Worm (Caenorhabditis elegans) whole organism, late embryonic: ENCODE data around the gene F47G3.3.

Experiments used
- C08G9.2 ChIP-seq: sonication (generic microtip); optimal IDR thresholded peaks from 2 replicates; lab custom pipeline; 2016; ENCODE audit warnings: mild to moderate bottlenecking, missing genetic modification characterization, moderate library complexity, missing compliant biosample characterization
- C38D4.7 ChIP-seq: fragments of 200-800 bp; sonication (Bioruptor generic); optimal IDR thresholded peaks from 2 replicates; lab custom pipeline; 2018; ENCODE audit warnings: mild to moderate bottlenecking, missing genetic modification characterization, moderate library complexity, missing compliant biosample characterization
- F13H6.1 ChIP-seq: sonication (generic microtip); optimal IDR thresholded peaks from 2 replicates; lab custom pipeline; 2016; ENCODE audit warnings: missing genetic modification characterization, missing compliant biosample characterization
- K02D7.2 ChIP-seq: sonication (generic microtip); optimal IDR thresholded peaks from 2 replicates; lab custom pipeline; 2017; ENCODE audit warnings: mild to moderate bottlenecking, missing genetic modification characterization, missing compliant biosample characterization
- K09A11.1 ChIP-seq: sonication (generic microtip); optimal IDR thresholded peaks from 2 replicates; lab custom pipeline; 2017; ENCODE audit warnings: antibody characterized with exemption, mild to moderate bottlenecking, missing genetic modification characterization, missing compliant biosample characterization; ENCODE audit not compliant: insufficient read depth
- ama-1 ChIP-seq: fragments of 150-350 bp; optimal IDR thresholded peaks from 2 replicates; lab custom pipeline; 2014
- ceh-18 ChIP-seq: sonication (generic microtip); optimal IDR thresholded peaks from 2 replicates; lab custom pipeline; 2016; ENCODE audit warnings: missing genetic modification characterization, missing compliant biosample characterization
- ceh-2 ChIP-seq: sonication (generic microtip); optimal IDR thresholded peaks from 2 replicates; lab custom pipeline; 2016; ENCODE audit warnings: missing genotype, missing genetic modification characterization, missing compliant biosample characterization
- ceh-22 ChIP-seq: sonication (generic microtip); optimal IDR thresholded peaks from 2 replicates; lab custom pipeline; 2017; ENCODE audit warnings: missing biosample characterization, missing genetic modification characterization
- ceh-24 ChIP-seq: sonication (generic microtip); optimal IDR thresholded peaks from 2 replicates; lab custom pipeline; 2016; ENCODE audit warnings: mild to moderate bottlenecking, missing genetic modification characterization, missing compliant biosample characterization
- ceh-30 ChIP-seq: fragments of 150-350 bp; optimal IDR thresholded peaks from 2 replicates; lab custom pipeline; 2014; ENCODE audit warnings: missing biosample characterization, missing genetic modification characterization
- ceh-31 ChIP-seq: sonication (generic microtip); optimal IDR thresholded peaks from 2 replicates; lab custom pipeline; 2016; ENCODE audit warnings: missing genetic modification characterization, missing compliant biosample characterization
- ceh-45 ChIP-seq: fragments of 200-800 bp; sonication (Bioruptor generic); IDR thresholded peaks from 2 replicates; pipeline ENCODE4 v1.3.6; 2022; ENCODE audit warnings: missing genetic modification reagents, missing genetic modification characterization, missing compliant biosample characterization
- ceh-6 ChIP-seq: fragments of 200-800 bp; sonication (Bioruptor generic); optimal IDR thresholded peaks from 2 replicates; lab custom pipeline; 2018; ENCODE audit warnings: mild to moderate bottlenecking, missing genetic modification characterization, missing compliant biosample characterization
- ceh-9 ChIP-seq: sonication (generic microtip); optimal IDR thresholded peaks from 2 replicates; lab custom pipeline; 2016; ENCODE audit warnings: mild to moderate bottlenecking, missing genetic modification characterization, inconsistent platforms, missing compliant biosample characterization
- elt-2 ChIP-seq: sonication (generic microtip); optimal IDR thresholded peaks from 2 replicates; lab custom pipeline; 2016; ENCODE audit warnings: missing genetic modification reagents, missing genetic modification characterization, missing compliant biosample characterization
- elt-4 ChIP-seq: sonication (generic microtip); optimal IDR thresholded peaks from 2 replicates; lab custom pipeline; 2016; ENCODE audit warnings: missing genetic modification characterization, missing compliant biosample characterization
- ets-4 ChIP-seq: sonication (generic microtip); optimal IDR thresholded peaks from 2 replicates; lab custom pipeline; 2016; ENCODE audit warnings: missing genetic modification characterization, missing compliant biosample characterization
- eyg-1 ChIP-seq: sonication (generic microtip); optimal IDR thresholded peaks from 2 replicates; lab custom pipeline; 2016; ENCODE audit warnings: missing genotype, missing genetic modification characterization, missing compliant biosample characterization
- fax-1 ChIP-seq: sonication (generic microtip); optimal IDR thresholded peaks from 2 replicates; lab custom pipeline; 2016; ENCODE audit warnings: missing genotype, missing genetic modification characterization, missing compliant biosample characterization
- fkh-10 ChIP-seq: fragments of 150-350 bp; optimal IDR thresholded peaks from 2 replicates; lab custom pipeline; 2014; ENCODE audit warnings: missing biosample characterization, missing genetic modification reagents, missing genetic modification characterization
- fkh-6 ChIP-seq: sonication (generic microtip); optimal IDR thresholded peaks from 2 replicates; lab custom pipeline; 2016; ENCODE audit warnings: missing genetic modification characterization, missing compliant biosample characterization
- gmeb-2 ChIP-seq: sonication (generic microtip); optimal IDR thresholded peaks from 2 replicates; lab custom pipeline; 2016; ENCODE audit warnings: missing genetic modification characterization, inconsistent platforms, missing compliant biosample characterization
- hlh-6 ChIP-seq: sonication (generic microtip); optimal IDR thresholded peaks from 2 replicates; lab custom pipeline; 2016; ENCODE audit warnings: missing genotype, missing genetic modification characterization, missing compliant biosample characterization
- lim-6 ChIP-seq: sonication (generic microtip); optimal IDR thresholded peaks from 2 replicates; lab custom pipeline; 2016; ENCODE audit warnings: missing genetic modification characterization, missing compliant biosample characterization
- lin-11 ChIP-seq: fragments of 200-800 bp; sonication (Bioruptor generic); optimal IDR thresholded peaks from 2 replicates; lab custom pipeline; 2018; ENCODE audit warnings: mild to moderate bottlenecking, missing genetic modification characterization, missing compliant biosample characterization
- madf-2 ChIP-seq: sonication (generic microtip); optimal IDR thresholded peaks from 2 replicates; lab custom pipeline; 2017; ENCODE audit warnings: missing genetic modification characterization, missing compliant biosample characterization
- mec-3 ChIP-seq: sonication (generic microtip); optimal IDR thresholded peaks from 2 replicates; lab custom pipeline; 2016; ENCODE audit warnings: borderline replicate concordance, missing genetic modification characterization, missing compliant biosample characterization
- nfya-1 ChIP-seq: sonication (generic microtip); optimal IDR thresholded peaks from 2 replicates; lab custom pipeline; 2017; ENCODE audit warnings: missing genetic modification characterization, mild to moderate bottlenecking, missing compliant biosample characterization, antibody characterized with exemption, moderate library complexity
- nhr-11 ChIP-seq: fragments of 150-350 bp; optimal IDR thresholded peaks from 2 replicates; lab custom pipeline; 2014; ENCODE audit warnings: missing biosample characterization, missing genetic modification characterization
- npax-4 ChIP-seq: sonication (generic microtip); optimal IDR thresholded peaks from 2 replicates; lab custom pipeline; 2016; ENCODE audit warnings: missing genetic modification characterization, missing compliant biosample characterization
- pag-3 ChIP-seq: sonication (generic microtip); optimal IDR thresholded peaks from 2 replicates; lab custom pipeline; 2016; ENCODE audit warnings: missing compliant biosample characterization, missing genetic modification characterization, borderline replicate concordance
- pha-4 ChIP-seq: fragments of 150-350 bp; optimal IDR thresholded peaks from 2 replicates; lab custom pipeline; 2018; ENCODE audit warnings: missing biosample characterization, missing genetic modification reagents, missing genetic modification characterization
- pqm-1 ChIP-seq: sonication (generic microtip); optimal IDR thresholded peaks from 2 replicates; lab custom pipeline; 2016; ENCODE audit warnings: missing genetic modification characterization, missing compliant biosample characterization
- ref-2 ChIP-seq: sonication (generic microtip); optimal IDR thresholded peaks from 2 replicates; lab custom pipeline; 2016; ENCODE audit warnings: missing genetic modification characterization, missing compliant biosample characterization
- rnt-1 ChIP-seq: sonication (generic microtip); optimal IDR thresholded peaks from 2 replicates; lab custom pipeline; 2016; ENCODE audit warnings: missing genetic modification characterization, missing compliant biosample characterization
- sdc-2 ChIP-seq: sonication (generic microtip); optimal IDR thresholded peaks from 2 replicates; lab custom pipeline; 2016; ENCODE audit warnings: missing genotype, missing genetic modification characterization, missing compliant biosample characterization
- sox-2 ChIP-seq: fragments of 200-800 bp; sonication (Bioruptor generic); IDR thresholded peaks from 2 replicates; pipeline ENCODE4 v1.3.6; 2022; ENCODE audit warnings: missing genetic modification reagents, missing genetic modification characterization, missing compliant biosample characterization
- sox-4 ChIP-seq: sonication (generic microtip); optimal IDR thresholded peaks from 2 replicates; lab custom pipeline; 2017; ENCODE audit warnings: mild to moderate bottlenecking, missing genetic modification characterization, inconsistent platforms, missing compliant biosample characterization
- syd-9 ChIP-seq: sonication (generic microtip); optimal IDR thresholded peaks from 2 replicates; lab custom pipeline; 2016; ENCODE audit warnings: mild to moderate bottlenecking, missing genetic modification characterization, moderate library complexity, missing compliant biosample characterization
- tbx-2 ChIP-seq: sonication (generic microtip); optimal IDR thresholded peaks from 2 replicates; lab custom pipeline; 2016; ENCODE audit warnings: missing genetic modification characterization, missing compliant biosample characterization
- tbx-7 ChIP-seq: sonication (generic microtip); optimal IDR thresholded peaks from 2 replicates; lab custom pipeline; 2016; ENCODE audit warnings: missing genotype, missing genetic modification characterization, missing compliant biosample characterization
- ttx-3 ChIP-seq: sonication (generic microtip); optimal IDR thresholded peaks from 2 replicates; lab custom pipeline; 2016; ENCODE audit warnings: missing genetic modification reagents, missing genetic modification characterization, missing compliant biosample characterization
- unc-3 ChIP-seq, 2 experiments: fragments of 200-800 bp in 1 of 2; sonication (Bioruptor generic) in 1 of 2; sonication (generic microtip) in 1 of 2; conservative IDR thresholded peaks in 1 of 2; optimal IDR thresholded peaks in 1 of 2; 2 replicates each; pipeline versions ENCODE4 v1.3.6 to Lab custom; 2016 to 2022; ENCODE audit warnings: missing compliant biosample characterization in 2 of 2, missing genetic modification characterization in 2 of 2, missing genetic modification reagents in 1 of 2
- unc-42 ChIP-seq: sonication (generic microtip); optimal IDR thresholded peaks from 2 replicates; lab custom pipeline; 2016; ENCODE audit warnings: missing genotype, missing genetic modification characterization, missing compliant biosample characterization
- unc-55 ChIP-seq: sonication (generic microtip); optimal IDR thresholded peaks from 2 replicates; lab custom pipeline; 2017; ENCODE audit warnings: missing biosample characterization, missing genetic modification reagents, missing genetic modification characterization
- unc-86 ChIP-seq: sonication (generic microtip); optimal IDR thresholded peaks from 2 replicates; lab custom pipeline; 2016; ENCODE audit warnings: missing genetic modification characterization, missing compliant biosample characterization
- ztf-16 ChIP-seq: sonication (generic microtip); optimal IDR thresholded peaks from 2 replicates; lab custom pipeline; 2017; ENCODE audit warnings: missing genetic modification characterization, missing compliant biosample characterization

The F47G3.3 gene

ce11 chrX:2368042-2368814 is 7.6 kb upstream of the F47G3.3 start (continued):
- no peak for TF ChIP-seq rnt-1 (tag; lab: Kevin White, UChicago)
- no peak for TF ChIP-seq elt-2 (tag; lab: Kevin White, UChicago)
- TF ChIP-seq pag-3 (tag; lab: Kevin White, UChicago), result no peak
- TF ChIP-seq syd-9 (tag; lab: Kevin White, UChicago), result no peak
- peak; percentile 23 for TF ChIP-seq sdc-2 (tag; lab: Kevin White, UChicago)
- TF ChIP-seq ceh-2 (tag; lab: Kevin White, UChicago), result no peak
- no peak for TF ChIP-seq tbx-7 (tag; lab: Kevin White, UChicago)
- TF ChIP-seq sox-4 (tag; lab: Kevin White, UChicago), result no peak
- peak; percentile 24 for TF ChIP-seq ref-2 (tag; lab: Kevin White, UChicago)
- no peak for TF ChIP-seq nhr-11
- no peak for TF ChIP-seq F13H6.1 (tag; lab: Kevin White, UChicago)
- no peak for TF ChIP-seq unc-42
- no peak for TF ChIP-seq C08G9.2
- no peak for TF ChIP-seq ama-1 (lab: Kevin White, UChicago)
- peak; percentile 11 for TF ChIP-seq nfya-1
- no peak for TF ChIP-seq lim-6 (tag; lab: Kevin White, UChicago)
- no peak for TF ChIP-seq ceh-9 (tag; lab: Kevin White, UChicago)
- no peak for TF ChIP-seq pqm-1 (tag; lab: Kevin White, UChicago)
- no peak for TF ChIP-seq gmeb-2 (tag; lab: Kevin White, UChicago)
- no peak for TF ChIP-seq K02D7.2
- TF ChIP-seq unc-3 (GFP tag; conservative IDR thresholded peaks at IDR 0.05; lab: Robert Waterston, UW), result no peak
- TF ChIP-seq unc-3 (tag; optimal IDR thresholded peaks at IDR 0.05; lab: Kevin White, UChicago), result no peak
- no peak for TF ChIP-seq fax-1 (tag; lab: Kevin White, UChicago)
- TF ChIP-seq unc-86 (tag; lab: Kevin White, UChicago), result no peak
- TF ChIP-seq ceh-22, result no peak
- TF ChIP-seq tbx-2, result peak; percentile 20
- TF ChIP-seq ttx-3 (tag; lab: Kevin White, UChicago), result no peak
- TF ChIP-seq mec-3, result no peak
- TF ChIP-seq ceh-45 (GFP tag; lab: Robert Waterston, UW), result no peak
- no peak for TF ChIP-seq C38D4.7 (GFP tag; lab: Kevin White, UChicago)
- no peak for TF ChIP-seq ceh-30 (tag; lab: Kevin White, UChicago)
- TF ChIP-seq ets-4 (tag; lab: Kevin White, UChicago), result no peak
- TF ChIP-seq npax-4 (tag; lab: Kevin White, UChicago), result no peak
- TF ChIP-seq elt-4 (tag; lab: Kevin White, UChicago), result no peak
- TF ChIP-seq K09A11.1 (tag; lab: Kevin White, UChicago), result no peak
- no peak for TF ChIP-seq madf-2 (tag; lab: Kevin White, UChicago)
- no peak for TF ChIP-seq pha-4 (tag; lab: Kevin White, UChicago)
- no peak for TF ChIP-seq fkh-10 (GFP tag; lab: Kevin White, UChicago)
- TF ChIP-seq ceh-6 (GFP tag; lab: Kevin White, UChicago), result no peak
- no peak for TF ChIP-seq lin-11
- TF ChIP-seq ceh-31 (tag; lab: Kevin White, UChicago), result no peak
- no peak for TF ChIP-seq unc-55 (GFP tag; lab: Kevin White, UChicago)
- TF ChIP-seq eyg-1 (tag; lab: Kevin White, UChicago), result no peak

- TF ChIP-seq ceh-18 (no peak), sox-2 (GFP tag; lab: Robert Waterston, UW) (no peak), syd-9 (tag; lab: Kevin White, UChicago) (no peak), fkh-6 (no peak), ztf-16 (tag; lab: Kevin White, UChicago) (no peak), ceh-24 (no peak), hlh-6 (no peak)
Measured at ce11 chrX:2369073-2369472, 6.7 kb upstream of the F47G3.3 start.
